Worm (Caenorhabditis elegans) whole organism, L2 larva: ENCODE measurements around the gene str-166.

Experiments used
- C34F6.9 ChIP-seq: fragments of 150-350 bp; optimal IDR thresholded peaks from 2 replicates; lab custom pipeline; 2014; ENCODE audit warnings: missing biosample characterization, missing genetic modification characterization
- R02D3.7 ChIP-seq: fragments of 150-350 bp; optimal IDR thresholded peaks from 2 replicates; lab custom pipeline; 2014; ENCODE audit warnings: missing biosample characterization, missing genetic modification characterization
- Y55F3AM.14 ChIP-seq: fragments of 200-800 bp; sonication (Bioruptor generic); optimal IDR thresholded peaks from 2 replicates; lab custom pipeline; 2018; ENCODE audit warnings: mild to moderate bottlenecking, missing genetic modification characterization, missing compliant biosample characterization
- ZK546.5 ChIP-seq: sonication (generic microtip); optimal IDR thresholded peaks from 2 replicates; lab custom pipeline; 2017; ENCODE audit warnings: missing biosample characterization, missing genetic modification characterization
- alr-1 ChIP-seq: fragments of 150-350 bp; optimal IDR thresholded peaks from 2 replicates; lab custom pipeline; 2014; ENCODE audit warnings: missing biosample characterization, missing genetic modification characterization
- aly-2 ChIP-seq: fragments of 150-350 bp; optimal IDR thresholded peaks from 2 replicates; lab custom pipeline; 2014; ENCODE audit warnings: missing biosample characterization, missing genetic modification characterization
- ceh-82 ChIP-seq: fragments of 150-350 bp; optimal IDR thresholded peaks from 2 replicates; lab custom pipeline; 2014; ENCODE audit warnings: missing biosample characterization, missing genetic modification characterization
- crh-2 ChIP-seq: sonication (generic microtip); optimal IDR thresholded peaks from 2 replicates; lab custom pipeline; 2017; ENCODE audit warnings: missing biosample characterization, missing genetic modification characterization
- egl-27 ChIP-seq: sonication (generic microtip); optimal IDR thresholded peaks from 3 replicates; lab custom pipeline; 2017; ENCODE audit warnings: missing biosample characterization, missing genetic modification reagents, missing genetic modification characterization
- elt-1 ChIP-seq: fragments of 150-350 bp; optimal IDR thresholded peaks from 2 replicates; lab custom pipeline; 2014; ENCODE audit warnings: missing biosample characterization, missing genetic modification characterization
- fos-1 ChIP-seq: fragments of 150-350 bp; optimal IDR thresholded peaks from 2 replicates; lab custom pipeline; 2014; ENCODE audit warnings: missing biosample characterization, missing genetic modification characterization
- gmeb-1 ChIP-seq: fragments of 150-350 bp; optimal IDR thresholded peaks from 2 replicates; lab custom pipeline; 2014; ENCODE audit warnings: missing biosample characterization, missing genetic modification characterization
- lin-11 ChIP-seq: fragments of 150-350 bp; sonication (generic microtip); optimal IDR thresholded peaks from 2 replicates; lab custom pipeline; 2014; ENCODE audit warnings: missing biosample characterization, missing genetic modification characterization, inconsistent platforms, mixed read lengths
- lin-13 ChIP-seq: fragments of 150-350 bp; optimal IDR thresholded peaks from 2 replicates; lab custom pipeline; 2014; ENCODE audit warnings: missing biosample characterization, missing genetic modification reagents, missing genetic modification characterization
- lsy-2 ChIP-seq, 2 experiments: fragments of 150-350 bp in 1 of 2; sonication (generic microtip) in 1 of 2; optimal IDR thresholded peaks; 2 replicates each; lab custom pipeline; 2014 to 2017; ENCODE audit warnings: missing biosample characterization in 2 of 2, missing genetic modification characterization in 2 of 2
- mab-5 ChIP-seq: fragments of 150-350 bp; optimal IDR thresholded peaks from 2 replicates; lab custom pipeline; 2014; ENCODE audit warnings: missing biosample characterization, missing genetic modification characterization
- mbf-1 ChIP-seq: sonication (generic microtip); optimal IDR thresholded peaks from 2 replicates; lab custom pipeline; 2017; ENCODE audit warnings: missing biosample characterization, missing genetic modification characterization
- mdl-1 ChIP-seq, 2 experiments: fragments of 150-350 bp in 1 of 2; sonication (generic microtip) in 1 of 2; optimal IDR thresholded peaks; 2 replicates each; lab custom pipeline; 2017; ENCODE audit warnings: missing biosample characterization in 2 of 2, missing genetic modification characterization in 2 of 2
- nhr-10 ChIP-seq: sonication (generic microtip); optimal IDR thresholded peaks from 2 replicates; lab custom pipeline; 2017; ENCODE audit warnings: missing biosample characterization, missing genetic modification characterization
- nhr-129 ChIP-seq: fragments of 150-350 bp; optimal IDR thresholded peaks from 2 replicates; lab custom pipeline; 2014; ENCODE audit warnings: missing biosample characterization, missing genetic modification characterization
- nhr-23 ChIP-seq: fragments of 150-350 bp; optimal IDR thresholded peaks from 2 replicates; lab custom pipeline; 2014; ENCODE audit warnings: missing biosample characterization, missing genetic modification reagents, missing genetic modification characterization
- nhr-25 ChIP-seq: fragments of 150-350 bp; sonication (generic microtip); optimal IDR thresholded peaks from 3 replicates; lab custom pipeline; 2014; ENCODE audit warnings: missing biosample characterization, missing genetic modification characterization
- nhr-6 ChIP-seq: fragments of 150-350 bp; optimal IDR thresholded peaks from 2 replicates; lab custom pipeline; 2014; ENCODE audit warnings: missing biosample characterization, missing genetic modification characterization
- nhr-77 ChIP-seq: fragments of 150-350 bp; optimal IDR thresholded peaks from 2 replicates; lab custom pipeline; 2014; ENCODE audit warnings: missing biosample characterization, missing genetic modification characterization
- sem-4 ChIP-seq: fragments of 150-350 bp; optimal IDR thresholded peaks from 2 replicates; lab custom pipeline; 2014; ENCODE audit warnings: missing biosample characterization, missing genetic modification reagents, missing genetic modification characterization
- skn-1 ChIP-seq: sonication (generic microtip); optimal IDR thresholded peaks from 2 replicates; lab custom pipeline; 2017; ENCODE audit warnings: missing biosample characterization, missing genetic modification characterization
- sma-3 ChIP-seq: sonication (generic microtip); optimal IDR thresholded peaks from 2 replicates; lab custom pipeline; 2016; ENCODE audit warnings: missing genetic modification reagents, missing genetic modification characterization, missing compliant biosample characterization
- sma-9 ChIP-seq, 2 experiments: fragments of 150-350 bp in 1 of 2; sonication (generic microtip) in 1 of 2; optimal IDR thresholded peaks; 2 replicates each; lab custom pipeline; 2014 to 2016; ENCODE audit warnings: missing genetic modification characterization in 2 of 2, mild to moderate bottlenecking in 1 of 2, missing biosample characterization in 1 of 2, missing compliant biosample characterization in 1 of 2, missing genetic modification reagents in 1 of 2, moderate library complexity in 1 of 2
- snpc-4 ChIP-seq: fragments of 150-350 bp; optimal IDR thresholded peaks from 2 replicates; lab custom pipeline; 2014; ENCODE audit warnings: missing biosample characterization, missing genetic modification characterization
- unc-39 ChIP-seq: fragments of 150-350 bp; optimal IDR thresholded peaks from 2 replicates; lab custom pipeline; 2014; ENCODE audit warnings: missing biosample characterization, missing genetic modification characterization
- unc-55 ChIP-seq: fragments of 150-350 bp; sonication (generic microtip); optimal IDR thresholded peaks from 3 replicates; lab custom pipeline; 2014; ENCODE audit warnings: missing biosample characterization, missing genetic modification reagents, missing genetic modification characterization
- unc-62 ChIP-seq: fragments of 150-350 bp; optimal IDR thresholded peaks from 2 replicates; lab custom pipeline; 2014; ENCODE audit warnings: missing biosample characterization, missing genetic modification reagents, missing genetic modification characterization
- zag-1 ChIP-seq: fragments of 150-350 bp; optimal IDR thresholded peaks from 2 replicates; lab custom pipeline; 2014; ENCODE audit warnings: missing biosample characterization, missing genetic modification characterization
- ztf-1 ChIP-seq: fragments of 200-800 bp; sonication (Bioruptor generic); conservative IDR thresholded peaks from 2 replicates; pipeline ENCODE4 v1.3.6; 2022; ENCODE audit warnings: missing genetic modification characterization, missing compliant biosample characterization
- ztf-11 ChIP-seq: sonication (generic microtip); optimal IDR thresholded peaks from 2 replicates; lab custom pipeline; 2017; ENCODE audit warnings: missing biosample characterization, missing genetic modification characterization

The str-166 gene

ce11 chrIV:4890543-4890942, 6.5 kb downstream of the str-166 start, which contains the start of gene T08B6.9:
Gene T08B6.9 (plus strand): TSS chrIV:4890843.
- TF ChIP-seq unc-39 (tag; lab: Kevin White, UChicago) (no peak), nhr-23 (tag; lab: Kevin White, UChicago) (no peak), lin-11 (tag; lab: Kevin White, UChicago) (no peak), crh-2 (no peak), sma-9 (GFP tag; optimal IDR thresholded peaks at IDR 0.05; lab: Kevin White, UChicago) (no peak), sma-9 (tag; optimal IDR thresholded peaks at IDR 0.05; lab: Kevin White, UChicago) (no peak), nhr-10 (tag; lab: Kevin White, UChicago) (no peak)

ce11 chrIV:4903961-4904360, 19.9 kb downstream of the str-166 start, which contains the start of gene str-161:
Gene str-161 (minus strand): TSS chrIV:4904061.
- TF ChIP-seq nhr-25 (tag; lab: Kevin White, UChicago) (no peak), mbf-1 (tag; lab: Kevin White, UChicago) (no peak), ZK546.5 (no peak), aly-2 (tag; lab: Kevin White, UChicago) (no peak), Y55F3AM.14 (GFP tag; lab: Kevin White, UChicago) (no peak), sma-3 (GFP tag; lab: Kevin White, UChicago) (no peak), mab-5 (tag; lab: Kevin White, UChicago) (no peak), unc-62 (GFP tag; lab: Kevin White, UChicago) (no peak), egl-27 (tag; lab: Kevin White, UChicago) (no peak), nhr-129 (tag; lab: Kevin White, UChicago) (no peak), nhr-10 (tag; lab: Kevin White, UChicago) (no peak), alr-1 (no peak), nhr-77 (tag; lab: Kevin White, UChicago) (no peak), lsy-2 (tag; optimal IDR thresholded peaks at IDR 0.05; lab: Kevin White, UChicago) (no peak), lin-11 (tag; lab: Kevin White, UChicago) (no peak), gmeb-1 (tag; lab: Kevin White, UChicago) (no peak), C34F6.9 (tag; lab: Kevin White, UChicago) (no peak)

ce11 chrIV:4905645-4906135, 21.6 kb downstream of the str-166 start, which contains the start of gene T08B6.4:
Gene T08B6.4 (plus strand): TSS chrIV:4905695.
- TF ChIP-seq C34F6.9 (tag; lab: Kevin White, UChicago) (no peak), lin-13 (GFP tag; lab: Kevin White, UChicago) (no peak), zag-1 (tag; lab: Kevin White, UChicago) (no peak), ztf-1 (no peak), nhr-129 (tag; lab: Kevin White, UChicago) (no peak), skn-1 (tag; lab: Kevin White, UChicago) (no peak), mab-5 (tag; lab: Kevin White, UChicago) (no peak), Y55F3AM.14 (GFP tag; lab: Kevin White, UChicago) (no peak), aly-2 (tag; lab: Kevin White, UChicago) (no peak), sma-3 (GFP tag; lab: Kevin White, UChicago) (no peak), sem-4 (tag; lab: Kevin White, UChicago) (no peak), nhr-25 (tag; lab: Kevin White, UChicago) (no peak), R02D3.7 (tag; lab: Kevin White, UChicago) (no peak), alr-1 (no peak), snpc-4 (tag; lab: Kevin White, UChicago) (no peak), fos-1 (tag; lab: Kevin White, UChicago) (no peak), ceh-82 (tag; lab: Kevin White, UChicago) (no peak), ztf-11 (no peak), mdl-1 (tag; optimal IDR thresholded peaks at IDR 0.05; lab: Kevin White, UChicago) (no peak)

- no peak for TF ChIP-seq crh-2
- TF ChIP-seq mbf-1 (tag; lab: Kevin White, UChicago) = no peak
- TF ChIP-seq nhr-6 (tag; lab: Kevin White, UChicago) = no peak
- TF ChIP-seq ztf-1 = no peak
- no peak for TF ChIP-seq nhr-23 (tag; lab: Kevin White, UChicago)
- no peak for TF ChIP-seq alr-1
- no peak for TF ChIP-seq fos-1 (tag; lab: Kevin White, UChicago)
- no peak for TF ChIP-seq skn-1 (tag; lab: Kevin White, UChicago)
- no peak for TF ChIP-seq unc-62 (GFP tag; lab: Kevin White, UChicago)
- TF ChIP-seq egl-27 (tag; lab: Kevin White, UChicago) = no peak
- TF ChIP-seq sma-3 (GFP tag; lab: Kevin White, UChicago) = no peak
- no peak for TF ChIP-seq unc-55 (GFP tag; lab: Kevin White, UChicago)
- TF ChIP-seq snpc-4 (tag; lab: Kevin White, UChicago) = no peak
- no peak for TF ChIP-seq nhr-25 (tag; lab: Kevin White, UChicago)
- no peak for TF ChIP-seq gmeb-1 (tag; lab: Kevin White, UChicago)
- no peak for TF ChIP-seq elt-1
These were observed 25.0 kb downstream of the str-166 start, which contains the start of gene str-159 for ce11 chrIV:4909039-4909438. Gene str-159 (plus strand): TSS chrIV:4909339.
